Worm (Caenorhabditis elegans) whole organism, late embryonic: ENCODE measurements around the gene Y62H9A.15.

ENCODE experiments used
- C38D4.7 ChIP-seq: fragments of 200-800 bp; sonication (Bioruptor generic); optimal IDR thresholded peaks from 2 replicates; lab custom pipeline; 2018; ENCODE audit warnings: mild to moderate bottlenecking, missing genetic modification characterization, moderate library complexity, missing compliant biosample characterization
- F13H6.1 ChIP-seq: sonication (generic microtip); optimal IDR thresholded peaks from 2 replicates; lab custom pipeline; 2016; ENCODE audit warnings: missing genetic modification characterization, missing compliant biosample characterization
- K02D7.2 ChIP-seq: sonication (generic microtip); optimal IDR thresholded peaks from 2 replicates; lab custom pipeline; 2017; ENCODE audit warnings: mild to moderate bottlenecking, missing genetic modification characterization, missing compliant biosample characterization
- Y22D7AL.16 ChIP-seq: sonication (generic microtip); optimal IDR thresholded peaks from 2 replicates; lab custom pipeline; 2016; ENCODE audit warnings: missing genetic modification characterization, missing compliant biosample characterization
- ama-1 ChIP-seq: fragments of 150-350 bp; optimal IDR thresholded peaks from 2 replicates; lab custom pipeline; 2014
- ceh-14 ChIP-seq: sonication (generic microtip); optimal IDR thresholded peaks from 2 replicates; lab custom pipeline; 2016; ENCODE audit warnings: missing genotype, missing genetic modification characterization, missing compliant biosample characterization
- ceh-24 ChIP-seq: sonication (generic microtip); optimal IDR thresholded peaks from 2 replicates; lab custom pipeline; 2016; ENCODE audit warnings: mild to moderate bottlenecking, missing genetic modification characterization, missing compliant biosample characterization
- ceh-30 ChIP-seq: fragments of 150-350 bp; optimal IDR thresholded peaks from 2 replicates; lab custom pipeline; 2014; ENCODE audit warnings: missing biosample characterization, missing genetic modification characterization
- ceh-31 ChIP-seq: sonication (generic microtip); optimal IDR thresholded peaks from 2 replicates; lab custom pipeline; 2016; ENCODE audit warnings: missing genetic modification characterization, missing compliant biosample characterization
- ceh-34 ChIP-seq: sonication (generic microtip); optimal IDR thresholded peaks from 2 replicates; lab custom pipeline; 2016; ENCODE audit warnings: mild to moderate bottlenecking, missing genetic modification characterization, missing compliant biosample characterization
- ceh-6 ChIP-seq: fragments of 200-800 bp; sonication (Bioruptor generic); optimal IDR thresholded peaks from 2 replicates; lab custom pipeline; 2018; ENCODE audit warnings: mild to moderate bottlenecking, missing genetic modification characterization, missing compliant biosample characterization
- dve-1 ChIP-seq: sonication (generic microtip); optimal IDR thresholded peaks from 2 replicates; lab custom pipeline; 2017; ENCODE audit warnings: antibody characterized with exemption, mild to moderate bottlenecking, missing genetic modification characterization, missing compliant biosample characterization
- elt-2 ChIP-seq: sonication (generic microtip); optimal IDR thresholded peaks from 2 replicates; lab custom pipeline; 2016; ENCODE audit warnings: missing genetic modification reagents, missing genetic modification characterization, missing compliant biosample characterization
- elt-4 ChIP-seq: sonication (generic microtip); optimal IDR thresholded peaks from 2 replicates; lab custom pipeline; 2016; ENCODE audit warnings: missing genetic modification characterization, missing compliant biosample characterization
- eyg-1 ChIP-seq: sonication (generic microtip); optimal IDR thresholded peaks from 2 replicates; lab custom pipeline; 2016; ENCODE audit warnings: missing genotype, missing genetic modification characterization, missing compliant biosample characterization
- fax-1 ChIP-seq: sonication (generic microtip); optimal IDR thresholded peaks from 2 replicates; lab custom pipeline; 2016; ENCODE audit warnings: missing genotype, missing genetic modification characterization, missing compliant biosample characterization
- gmeb-2 ChIP-seq: sonication (generic microtip); optimal IDR thresholded peaks from 2 replicates; lab custom pipeline; 2016; ENCODE audit warnings: missing genetic modification characterization, inconsistent platforms, missing compliant biosample characterization
- hlh-13 ChIP-seq: fragments of 200-800 bp; sonication (Bioruptor generic); optimal IDR thresholded peaks from 2 replicates; lab custom pipeline; 2018; ENCODE audit warnings: mild to moderate bottlenecking, missing genetic modification characterization, missing compliant biosample characterization
- hlh-15 ChIP-seq: sonication (generic microtip); optimal IDR thresholded peaks from 2 replicates; lab custom pipeline; 2016; ENCODE audit warnings: missing genetic modification characterization, missing compliant biosample characterization
- hlh-30 ChIP-seq: sonication (generic microtip); optimal IDR thresholded peaks from 2 replicates; lab custom pipeline; 2017; ENCODE audit warnings: antibody characterized with exemption, missing genetic modification characterization, missing compliant biosample characterization; ENCODE audit not compliant: insufficient read depth
- hlh-8 ChIP-seq: sonication (generic microtip); optimal IDR thresholded peaks from 2 replicates; lab custom pipeline; 2016; ENCODE audit warnings: missing genotype, missing genetic modification characterization, missing compliant biosample characterization
- lin-11 ChIP-seq: fragments of 200-800 bp; sonication (Bioruptor generic); optimal IDR thresholded peaks from 2 replicates; lab custom pipeline; 2018; ENCODE audit warnings: mild to moderate bottlenecking, missing genetic modification characterization, missing compliant biosample characterization
- madf-2 ChIP-seq: sonication (generic microtip); optimal IDR thresholded peaks from 2 replicates; lab custom pipeline; 2017; ENCODE audit warnings: missing genetic modification characterization, missing compliant biosample characterization
- nfya-1 ChIP-seq: sonication (generic microtip); optimal IDR thresholded peaks from 2 replicates; lab custom pipeline; 2017; ENCODE audit warnings: missing genetic modification characterization, mild to moderate bottlenecking, missing compliant biosample characterization, antibody characterized with exemption, moderate library complexity
- nhr-11 ChIP-seq: fragments of 150-350 bp; optimal IDR thresholded peaks from 2 replicates; lab custom pipeline; 2014; ENCODE audit warnings: missing biosample characterization, missing genetic modification characterization
- pag-3 ChIP-seq: sonication (generic microtip); optimal IDR thresholded peaks from 2 replicates; lab custom pipeline; 2016; ENCODE audit warnings: missing compliant biosample characterization, missing genetic modification characterization, borderline replicate concordance
- pat-9 ChIP-seq: fragments of 200-800 bp; sonication (Bioruptor generic); optimal IDR thresholded peaks from 2 replicates; lab custom pipeline; 2018; ENCODE audit warnings: mild to moderate bottlenecking, missing genetic modification characterization, moderate library complexity, missing compliant biosample characterization
- pha-4 ChIP-seq: fragments of 150-350 bp; optimal IDR thresholded peaks from 2 replicates; lab custom pipeline; 2018; ENCODE audit warnings: missing biosample characterization, missing genetic modification reagents, missing genetic modification characterization
- sdc-2 ChIP-seq: sonication (generic microtip); optimal IDR thresholded peaks from 2 replicates; lab custom pipeline; 2016; ENCODE audit warnings: missing genotype, missing genetic modification characterization, missing compliant biosample characterization
- sox-2 ChIP-seq: fragments of 200-800 bp; sonication (Bioruptor generic); IDR thresholded peaks from 2 replicates; pipeline ENCODE4 v1.3.6; 2022; ENCODE audit warnings: missing genetic modification reagents, missing genetic modification characterization, missing compliant biosample characterization
- tbx-7 ChIP-seq: sonication (generic microtip); optimal IDR thresholded peaks from 2 replicates; lab custom pipeline; 2016; ENCODE audit warnings: missing genotype, missing genetic modification characterization, missing compliant biosample characterization
- ttx-3 ChIP-seq: sonication (generic microtip); optimal IDR thresholded peaks from 2 replicates; lab custom pipeline; 2016; ENCODE audit warnings: missing genetic modification reagents, missing genetic modification characterization, missing compliant biosample characterization
- unc-42 ChIP-seq: sonication (generic microtip); optimal IDR thresholded peaks from 2 replicates; lab custom pipeline; 2016; ENCODE audit warnings: missing genotype, missing genetic modification characterization, missing compliant biosample characterization
- unc-86 ChIP-seq: sonication (generic microtip); optimal IDR thresholded peaks from 2 replicates; lab custom pipeline; 2016; ENCODE audit warnings: missing genetic modification characterization, missing compliant biosample characterization

The Y62H9A.15 gene

DNA sequence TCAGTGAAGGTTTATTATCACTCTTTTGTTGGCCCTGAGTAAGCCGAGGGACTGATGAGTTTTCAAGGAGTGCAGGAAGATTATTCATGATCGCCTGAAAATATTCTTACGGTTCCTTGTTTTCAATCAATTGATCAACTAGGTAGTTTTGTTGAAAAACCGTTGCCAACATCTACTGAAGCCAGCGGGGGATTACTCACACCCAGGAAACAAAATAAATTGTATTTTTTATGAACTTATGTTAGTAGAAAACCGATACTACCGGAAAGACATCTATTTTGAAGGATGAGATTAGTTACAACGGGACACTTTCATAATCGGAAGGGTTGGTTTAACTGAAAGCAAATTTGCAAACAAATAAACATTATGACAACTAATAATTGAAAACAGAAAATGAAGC lies 31.8 kb downstream of the Y62H9A.15 start, which contains the start of gene Y62H9A.2:
Gene Y62H9A.2, minus strand, starts transcription at position 101 of the 400 bp plus-strand sequence.
- TF ChIP-seq pag-3 (tag; lab: Kevin White, UChicago) (no peak), ama-1 (no peak), ceh-6 (GFP tag; lab: Kevin White, UChicago) (no peak), elt-4 (no peak), Y22D7AL.16 (no peak)
- TF ChIP-seq, all 69 proteins: peak for 0

- no peak for TF ChIP-seq ceh-34 (tag; lab: Kevin White, UChicago)
- no peak for TF ChIP-seq C38D4.7 (GFP tag; lab: Kevin White, UChicago)
- TF ChIP-seq madf-2 (tag; lab: Kevin White, UChicago), result no peak
- no peak for TF ChIP-seq unc-86 (tag; lab: Kevin White, UChicago)
- no peak for TF ChIP-seq lin-11 (tag; lab: Kevin White, UChicago)
- no peak for TF ChIP-seq elt-4
- no peak for TF ChIP-seq ceh-30 (tag; lab: Kevin White, UChicago)
- no peak for TF ChIP-seq ceh-31 (tag; lab: Kevin White, UChicago)
- TF ChIP-seq fax-1 (tag; lab: Kevin White, UChicago), result no peak
These were observed 34.7 kb downstream of the Y62H9A.15 start, which contains the start of gene Y62H9A.1 for ce11 chrX:11875260-11875659. TSS of gene Y62H9A.1 (plus strand) at chrX:11875541.

DNA sequence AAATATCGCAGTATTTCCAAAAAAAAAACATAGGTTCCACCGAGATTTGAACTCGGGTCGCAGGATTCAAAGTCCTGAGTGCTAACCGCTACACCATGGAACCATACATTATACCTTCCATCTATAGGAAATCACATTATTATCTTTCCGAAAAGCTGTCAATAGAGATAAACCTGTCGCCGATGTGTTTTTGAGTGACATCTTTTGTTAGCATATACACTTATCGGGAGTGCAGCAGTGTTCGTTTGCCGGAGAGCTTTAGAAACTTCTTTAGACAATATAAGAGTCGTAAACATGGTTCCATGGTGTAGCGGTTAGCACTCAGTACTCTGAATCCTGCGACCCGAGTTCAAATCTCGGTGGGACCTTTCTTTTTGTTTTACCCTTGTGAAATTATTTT lies 37.7 kb downstream of the Y62H9A.15 start:
- TF ChIP-seq hlh-15, result no peak
- no peak for TF ChIP-seq ttx-3 (tag; lab: Kevin White, UChicago)

ce11 chrX:11870393-11870792 lies 39.6 kb downstream of the Y62H9A.15 start:
- TF ChIP-seq elt-2 (tag; lab: Kevin White, UChicago) (no peak), nhr-11 (no peak), sdc-2 (tag; lab: Kevin White, UChicago) (peak; percentile 12), C38D4.7 (GFP tag; lab: Kevin White, UChicago) (peak; percentile 4), tbx-7 (tag; lab: Kevin White, UChicago) (no peak)

DNA sequence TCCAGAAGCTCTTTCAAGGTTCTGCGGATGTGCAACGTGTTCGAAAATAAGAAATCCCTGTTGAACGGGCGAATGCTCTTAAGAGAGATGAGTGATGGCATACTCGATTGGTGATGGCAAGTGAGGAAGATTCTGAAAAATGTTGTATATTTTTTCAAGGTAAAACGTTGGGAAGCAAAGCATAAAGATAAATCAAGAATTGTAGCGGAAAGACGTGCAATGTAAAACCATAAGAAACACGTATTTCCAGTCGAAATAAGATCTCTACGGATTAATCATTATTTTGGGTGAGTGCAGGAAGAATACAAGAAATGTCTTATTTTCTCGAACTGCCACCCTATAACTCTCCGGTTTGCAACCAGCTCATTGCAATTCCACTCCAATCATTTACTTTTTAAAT lies 40.7 kb downstream of the Y62H9A.15 start, which contains the start of gene dot-1.2:
Gene dot-1.2, minus strand, starts transcription at position 101 of the 400 bp plus-strand sequence.
- TF ChIP-seq elt-2 (tag; lab: Kevin White, UChicago) (no peak), ceh-24 (no peak), sdc-2 (tag; lab: Kevin White, UChicago) (no peak), K02D7.2 (tag; lab: Kevin White, UChicago) (no peak), hlh-13 (GFP tag; lab: Kevin White, UChicago) (no peak), pha-4 (tag; lab: Kevin White, UChicago) (no peak), pag-3 (tag; lab: Kevin White, UChicago) (no peak), dve-1 (tag; lab: Kevin White, UChicago) (no peak), hlh-30 (no peak), sox-2 (GFP tag; lab: Robert Waterston, UW) (no peak), pat-9 (tag; lab: Kevin White, UChicago) (no peak), ceh-14 (tag; lab: Kevin White, UChicago) (no peak), fax-1 (tag; lab: Kevin White, UChicago) (no peak), unc-42 (no peak), F13H6.1 (tag; lab: Kevin White, UChicago) (no peak), hlh-8 (tag; lab: Kevin White, UChicago) (no peak), nfya-1 (tag; lab: Kevin White, UChicago) (no peak), ttx-3 (tag; lab: Kevin White, UChicago) (no peak), ceh-34 (tag; lab: Kevin White, UChicago) (no peak)

DNA sequence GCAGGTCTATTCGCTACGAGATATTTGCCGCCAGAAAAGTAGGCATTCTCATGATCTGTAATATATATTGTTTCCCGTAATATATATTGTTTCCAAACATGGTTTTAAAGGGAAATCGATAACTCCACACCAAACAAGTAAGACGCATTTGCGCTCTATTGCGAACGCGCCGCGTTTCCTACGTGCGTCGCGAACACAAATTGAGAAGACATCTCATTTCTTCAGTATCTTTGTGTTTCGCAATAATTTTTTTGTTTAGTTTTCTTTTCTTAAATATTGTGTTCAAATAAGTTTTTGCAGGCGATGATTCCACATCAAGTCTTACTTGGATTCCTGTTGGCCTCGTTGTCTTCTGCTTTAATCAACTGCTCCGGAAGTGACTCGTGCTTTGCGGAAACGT lies 44.9 kb downstream of the Y62H9A.15 start, which contains the start of gene F54F7.6:
Gene F54F7.6, plus strand, starts transcription at position 301 of the 400 bp plus-strand sequence.
- TF ChIP-seq eyg-1 (no peak), fax-1 (tag; lab: Kevin White, UChicago) (no peak), gmeb-2 (tag; lab: Kevin White, UChicago) (no peak)
